Worm (Caenorhabditis elegans) whole organism, early embryonic: ENCODE measurements around the gene Y119D3B.12.

Source experiments
- ama-1 ChIP-seq: fragments of 150-350 bp; optimal IDR thresholded peaks from 2 replicates; lab custom pipeline; 2014
- hmg-4 ChIP-seq: fragments of 200-800 bp; sonication (Bioruptor generic); optimal IDR thresholded peaks from 2 replicates; lab custom pipeline; 2018; ENCODE audit warnings: mild to moderate bottlenecking, missing genetic modification characterization, missing compliant biosample characterization
- tbx-11 ChIP-seq: fragments of 200-800 bp; sonication (Bioruptor generic); IDR thresholded peaks from 2 replicates; pipeline ENCODE4 v1.3.6; 2022; ENCODE audit warnings: missing genetic modification characterization, missing compliant biosample characterization
- tra-4 ChIP-seq: sonication (generic microtip); optimal IDR thresholded peaks from 2 replicates; lab custom pipeline; 2017; ENCODE audit warnings: missing genetic modification characterization, missing compliant biosample characterization

DNA sequence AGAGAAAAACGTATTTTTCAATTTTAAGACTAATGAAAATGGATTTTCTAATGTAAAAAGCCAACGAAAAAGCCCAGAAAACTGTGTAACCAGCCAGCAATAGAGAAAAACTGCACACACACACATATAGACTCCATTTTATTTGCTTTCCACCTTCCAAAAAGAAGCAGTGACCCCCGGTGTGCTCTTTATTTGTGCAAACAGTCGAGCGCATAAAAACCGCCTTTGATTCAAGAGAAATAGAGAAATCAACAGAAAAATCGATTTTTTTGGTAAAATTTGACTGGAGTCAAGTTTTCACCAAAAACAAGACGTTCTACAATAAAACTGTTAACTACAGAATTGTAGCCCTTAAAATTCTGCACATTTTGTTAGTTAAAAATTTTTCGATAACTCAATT is 26.2 kb downstream of the Y119D3B.12 start:
- TF ChIP-seq ama-1 (lab: Kevin White, UChicago) (no peak), tbx-11 (GFP tag; lab: Robert Waterston, UW) (no peak), hmg-4 (GFP tag; lab: Kevin White, UChicago) (no peak), tra-4 (tag; lab: Kevin White, UChicago) (no peak)
